Worm (Caenorhabditis elegans): ENCODE results near the gene srw-4.

DNA sequence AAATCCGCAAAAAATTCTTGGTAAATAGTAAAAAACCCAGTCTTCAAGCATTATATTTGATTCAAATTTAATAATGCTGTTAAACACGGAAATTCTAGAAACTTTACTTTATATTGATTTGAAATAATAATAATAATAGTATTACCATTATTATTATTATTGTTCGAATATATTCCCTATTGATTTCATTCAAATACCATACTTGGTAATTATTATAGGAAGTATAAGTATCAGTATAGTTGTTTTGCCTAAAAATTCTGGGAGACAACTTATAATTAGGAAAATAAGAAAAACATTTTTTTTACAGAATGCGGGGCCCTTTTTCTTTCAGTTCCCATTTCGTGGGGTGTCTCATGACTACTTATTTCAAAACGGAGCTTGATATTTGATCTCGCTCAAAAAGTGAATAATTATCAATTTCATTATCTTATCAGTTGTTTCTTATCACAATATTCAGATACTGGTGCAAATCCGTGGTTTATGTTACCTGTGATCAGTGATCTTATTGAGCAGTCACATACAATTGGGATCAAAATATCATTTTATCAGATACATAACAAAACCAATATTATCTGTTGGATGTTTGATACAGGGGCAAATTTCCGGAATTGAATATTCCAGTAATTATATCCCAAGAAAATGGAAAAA lies 40.2 kb downstream of the srw-4 start, which contains the start of gene srj-49:
- TF ChIP-seq sdc-2 (tag; optimal IDR thresholded peaks at IDR 0.05) (no peak), nhr-11 (tag; optimal IDR thresholded peaks at IDR 0.05) (no peak)
